Fruit fly (Drosophila melanogaster) whole organism, embryonic: ENCODE measurements around the gene Urm1.

Experiments
- Bdp1 ChIP-seq: fragments of 200-800 bp; sonication (Bioruptor generic); optimal IDR thresholded peaks from 3 replicates; lab custom pipeline; 2016; ENCODE audit warnings: missing biosample characterization, missing genetic modification characterization
- CG1024 ChIP-seq: fragments of 200-800 bp; sonication (Bioruptor generic); IDR thresholded peaks from 2 replicates; pipeline ENCODE4 v1.3.6; 2022; ENCODE audit warnings: missing biosample characterization, missing genetic modification characterization
- CG10366 ChIP-seq: fragments of 200-800 bp; sonication (Bioruptor generic); IDR thresholded peaks from 2 replicates; pipeline ENCODE4 v1.3.6; 2022; ENCODE audit warnings: missing biosample characterization, missing genetic modification characterization
- CG11247 ChIP-seq: fragments of 200-800 bp; sonication (Bioruptor generic); IDR thresholded peaks from 2 replicates; pipeline ENCODE4 v1.3.6; 2022; ENCODE audit warnings: missing biosample characterization, missing genetic modification characterization
- CG12219 ChIP-seq: fragments of 200-800 bp; sonication (Bioruptor generic); optimal IDR thresholded peaks from 3 replicates; lab custom pipeline; 2018; ENCODE audit warnings: missing biosample characterization, mild to moderate bottlenecking, missing genetic modification characterization
- CG12391 ChIP-seq: fragments of 200-800 bp; sonication (Bioruptor generic); optimal IDR thresholded peaks from 3 replicates; lab custom pipeline; 2018; ENCODE audit warnings: missing biosample characterization, mild to moderate bottlenecking, missing genetic modification characterization, moderate library complexity
- CG13624 ChIP-seq: fragments of 200-800 bp; sonication (Bioruptor generic); optimal IDR thresholded peaks from 2 replicates; lab custom pipeline; 2016; ENCODE audit warnings: missing biosample characterization, missing genetic modification characterization
- CG17186 ChIP-seq: fragments of 200-800 bp; sonication (Bioruptor generic); optimal IDR thresholded peaks from 3 replicates; lab custom pipeline; 2017; ENCODE audit warnings: missing biosample characterization, missing genetic modification reagents, missing genetic modification characterization
- CG17385 ChIP-seq: fragments of 200-800 bp; sonication (Bioruptor generic); optimal IDR thresholded peaks from 3 replicates; lab custom pipeline; 2018; ENCODE audit warnings: missing biosample characterization, mild to moderate bottlenecking, missing genetic modification characterization
- CG2678 ChIP-seq: fragments of 200-800 bp; sonication (Bioruptor generic); optimal IDR thresholded peaks from 3 replicates; lab custom pipeline; 2019; ENCODE audit warnings: missing biosample characterization, mild to moderate bottlenecking, missing genetic modification characterization, moderate library complexity
- CG30403 ChIP-seq: fragments of 200-800 bp; sonication (Bioruptor generic); optimal IDR thresholded peaks from 3 replicates; lab custom pipeline; 2016; ENCODE audit warnings: missing biosample characterization, missing genetic modification characterization
- CG3995 ChIP-seq: fragments of 200-800 bp; sonication (Bioruptor generic); optimal IDR thresholded peaks from 3 replicates; lab custom pipeline; 2016; ENCODE audit warnings: missing biosample characterization, missing genetic modification characterization
- CG4854 ChIP-seq: fragments of 200-800 bp; sonication (Bioruptor generic); optimal IDR thresholded peaks from 2 replicates; lab custom pipeline; 2016; ENCODE audit warnings: missing biosample characterization, missing genetic modification characterization, inconsistent platforms
- CG6854 ChIP-seq: fragments of 200-800 bp; sonication (Bioruptor generic); optimal IDR thresholded peaks from 3 replicates; lab custom pipeline; 2017; ENCODE audit warnings: missing biosample characterization, mild to moderate bottlenecking, missing genetic modification characterization
- CG7839 ChIP-seq: fragments of 200-800 bp; sonication (Bioruptor generic); optimal IDR thresholded peaks from 3 replicates; lab custom pipeline; 2018; ENCODE audit warnings: missing biosample characterization, mild to moderate bottlenecking, missing genetic modification characterization, moderate library complexity
- Dip3 ChIP-seq: fragments of 200-800 bp; sonication (Bioruptor generic); optimal IDR thresholded peaks from 3 replicates; lab custom pipeline; 2016; ENCODE audit warnings: missing biosample characterization, missing genetic modification characterization
- Fer3 ChIP-seq: fragments of 200-800 bp; sonication (Bioruptor generic); optimal IDR thresholded peaks from 2 replicates; lab custom pipeline; 2018; ENCODE audit warnings: missing biosample characterization, mild to moderate bottlenecking, missing genetic modification characterization, moderate library complexity
- HHEX ChIP-seq: fragments of 200-800 bp; sonication (Bioruptor generic); optimal IDR thresholded peaks from 3 replicates; lab custom pipeline; 2017; ENCODE audit warnings: missing biosample characterization, mild to moderate bottlenecking, missing genetic modification characterization, missing genetic modification reagents
- Kr ChIP-seq: fragments of 200-800 bp; sonication (Bioruptor generic); optimal IDR thresholded peaks from 2 replicates; lab custom pipeline; 2017; ENCODE audit warnings: missing biosample characterization, mild to moderate bottlenecking, missing genetic modification characterization
- Pdp1 ChIP-seq, 2 experiments: fragments of 200-800 bp; sonication (Bioruptor generic); optimal IDR thresholded peaks; 3 replicates each; lab custom pipeline; 2016; ENCODE audit warnings: missing biosample characterization in 2 of 2, missing genetic modification characterization in 2 of 2, mild to moderate bottlenecking in 1 of 2, moderate library complexity in 1 of 2
- Ravus ChIP-seq: fragments of 200-800 bp; sonication (Bioruptor generic); IDR thresholded peaks from 2 replicates; pipeline ENCODE4 v1.3.6; 2022; ENCODE audit warnings: missing biosample characterization, missing genetic modification characterization
- ab ChIP-seq: fragments of 200-800 bp; sonication (Bioruptor generic); optimal IDR thresholded peaks from 2 replicates; lab custom pipeline; 2016; ENCODE audit warnings: missing biosample characterization, missing genetic modification characterization
- ase ChIP-seq: fragments of 200-800 bp; sonication (Bioruptor generic); IDR thresholded peaks from 3 replicates; pipeline ENCODE4 v1.3.6; 2022; ENCODE audit warnings: missing biosample characterization, missing genetic modification characterization
- crol ChIP-seq: fragments of 200-800 bp; sonication (Bioruptor generic); IDR thresholded peaks from 2 replicates; pipeline ENCODE4 v1.3.6; 2022; ENCODE audit warnings: missing biosample characterization, missing genetic modification characterization
- cwo ChIP-seq: fragments of 200-800 bp; sonication (Bioruptor generic); optimal IDR thresholded peaks from 3 replicates; lab custom pipeline; 2017; ENCODE audit warnings: missing biosample characterization, missing genetic modification characterization, mild to moderate bottlenecking, moderate library complexity, missing genetic modification reagents
- eve ChIP-seq, 2 experiments: fragments of >200 bp; optimal IDR thresholded peaks; 2 replicates each; lab custom pipeline; 2017; ENCODE audit warnings: missing biosample characterization in 2 of 2, missing genetic modification characterization in 2 of 2
- fd96Cb ChIP-seq: fragments of 200-800 bp; sonication (Bioruptor generic); optimal IDR thresholded peaks from 2 replicates; lab custom pipeline; 2018; ENCODE audit warnings: missing biosample characterization, mild to moderate bottlenecking, missing genetic modification characterization, moderate library complexity
- gce ChIP-seq: fragments of 200-800 bp; sonication (Bioruptor generic); IDR thresholded peaks from 3 replicates; pipeline ENCODE4 v1.3.6; 2022; ENCODE audit warnings: missing biosample characterization, missing genetic modification characterization
- gem ChIP-seq: fragments of 200-800 bp; sonication (Bioruptor generic); optimal IDR thresholded peaks from 2 replicates; lab custom pipeline; 2019; ENCODE audit warnings: missing biosample characterization, mild to moderate bottlenecking, missing genetic modification characterization, moderate library complexity
- grau ChIP-seq: fragments of 200-800 bp; optimal IDR thresholded peaks from 3 replicates; lab custom pipeline; 2019; ENCODE audit warnings: missing biosample characterization, mild to moderate bottlenecking, missing genetic modification characterization, moderate library complexity
- gsb-n ChIP-seq: fragments of 200-800 bp; sonication (Bioruptor generic); optimal IDR thresholded peaks from 3 replicates; lab custom pipeline; 2018; ENCODE audit warnings: missing biosample characterization, mild to moderate bottlenecking, missing genetic modification characterization
- hb ChIP-seq: fragments of 200-800 bp; sonication (Bioruptor generic); IDR thresholded peaks from 3 replicates; pipeline ENCODE4 v1.3.6; 2022; ENCODE audit warnings: missing biosample characterization, missing genetic modification characterization; ENCODE audit not compliant: partially characterized antibody
- hbn ChIP-seq: fragments of 200-800 bp; sonication (Bioruptor generic); IDR thresholded peaks from 2 replicates; pipeline ENCODE4 v1.3.6; 2022; ENCODE audit warnings: missing biosample characterization, missing genetic modification characterization; ENCODE audit not compliant: partially characterized antibody
- lab ChIP-seq: fragments of 200-800 bp; sonication (Bioruptor generic); optimal IDR thresholded peaks from 3 replicates; lab custom pipeline; 2017; ENCODE audit warnings: missing biosample characterization, missing genetic modification characterization, mild to moderate bottlenecking, moderate library complexity, missing genetic modification reagents
- nau ChIP-seq: fragments of 200-800 bp; sonication (Bioruptor generic); optimal IDR thresholded peaks from 3 replicates; lab custom pipeline; 2017; ENCODE audit warnings: missing biosample characterization, mild to moderate bottlenecking, missing genetic modification characterization, missing genetic modification reagents
- psq ChIP-seq: fragments of 200-800 bp; sonication (Bioruptor generic); optimal IDR thresholded peaks from 2 replicates; lab custom pipeline; 2017; ENCODE audit warnings: missing biosample characterization, missing genetic modification characterization
- pum ChIP-seq: fragments of 200-800 bp; sonication (Bioruptor generic); optimal IDR thresholded peaks from 2 replicates; lab custom pipeline; 2016; ENCODE audit warnings: missing biosample characterization, missing genetic modification characterization
- rib ChIP-seq: fragments of 200-800 bp; sonication (Bioruptor generic); IDR thresholded peaks from 2 replicates; pipeline ENCODE4 v1.3.6; 2022; ENCODE audit warnings: missing biosample characterization, missing genetic modification characterization
- sc ChIP-seq, 3 experiments: fragments of >200 bp in 2 of 3; fragments of 200-800 bp in 1 of 3; sonication (Bioruptor generic) in 1 of 3; optimal IDR thresholded peaks; 2 replicates in 2 of 3; 3 replicates in 1 of 3; lab custom pipeline; 2017; ENCODE audit warnings: mild to moderate bottlenecking in 1 of 3, missing biosample characterization in 1 of 3, missing genetic modification characterization in 1 of 3, missing genetic modification reagents in 1 of 3
- sens-2 ChIP-seq: fragments of 200-800 bp; sonication (Bioruptor generic); IDR thresholded peaks from 2 replicates; pipeline ENCODE4 v1.3.6; 2022; ENCODE audit warnings: missing biosample characterization, missing genetic modification characterization
- sima ChIP-seq: fragments of 200-800 bp; sonication (Bioruptor generic); optimal IDR thresholded peaks from 2 replicates; lab custom pipeline; 2016; ENCODE audit warnings: missing biosample characterization, missing genetic modification characterization
- ttk ChIP-seq: fragments of 200-800 bp; sonication (Bioruptor generic); IDR thresholded peaks from 2 replicates; pipeline ENCODE4 v2.1.2; 2022; ENCODE audit warnings: missing biosample characterization, missing genetic modification characterization

The Urm1 gene

DNA sequence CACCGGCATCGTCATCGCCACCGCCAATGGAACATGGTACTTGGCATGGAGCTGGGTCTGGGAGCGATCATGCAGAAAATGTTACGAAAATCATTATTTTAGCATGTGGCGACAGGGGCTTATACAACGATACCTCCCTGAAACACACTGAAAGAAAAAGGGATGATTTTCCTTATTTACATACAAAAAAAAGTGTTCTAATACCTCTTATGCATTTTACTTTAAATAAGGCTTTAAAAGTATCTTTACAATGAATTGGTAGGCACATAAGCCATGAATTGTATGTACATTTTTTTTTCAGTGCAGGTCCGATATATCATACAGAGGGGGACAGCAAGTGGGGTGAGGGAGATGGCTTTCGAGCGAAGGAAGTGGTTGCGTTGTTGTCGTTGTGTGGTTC, 26.0 kb downstream of the Urm1 start (continued):
- TF ChIP-seq hbn (GFP tag; lab: Robert Waterston, UW) (no peak), sc (optimal IDR thresholded peaks at IDR 0.05; lab: Kevin White, UChicago) (no peak), sc (GFP tag; optimal IDR thresholded peaks at IDR 0.05; lab: Kevin White, UChicago) (no peak), CG13624 (GFP tag; lab: Kevin White, UChicago) (peak; percentile 8), cwo (GFP tag; lab: Kevin White, UChicago) (peak; percentile 29), CG6854 (GFP tag; lab: Kevin White, UChicago) (no peak), pum (peak; percentile 27), ab (no peak), eve (GFP tag; optimal IDR thresholded peaks at IDR 0.05; lab: Kevin White, UChicago) (peak in 1 of 2 experiments; percentile 44), sens-2 (no peak), gem (tag; lab: Kevin White, UChicago) (peak; percentile 72), CG2678 (peak; percentile 65), CG3995 (GFP tag; lab: Kevin White, UChicago) (no peak), gsb-n (tag; lab: Kevin White, UChicago) (peak; percentile 17), ase (0 out of 3 replicates have a peak, but pooled peaks have one; percentile 42), Ravus (GFP tag; lab: Robert Waterston, UW) (no peak), CG4854 (GFP tag; lab: Kevin White, UChicago) (no peak), CG10366 (GFP tag; lab: Robert Waterston, UW) (peak; percentile 47), CG7839 (peak; percentile 56), CG30403 (GFP tag; lab: Kevin White, UChicago) (peak; percentile 38), Fer3 (peak; percentile 17), CG17186 (GFP tag; lab: Kevin White, UChicago) (no peak), hb (GFP tag; lab: Robert Waterston, UW) (no peak), sima (GFP tag; lab: Kevin White, UChicago) (no peak), CG12219 (peak; percentile 17), rib (GFP tag; lab: Robert Waterston, UW) (no peak), Dip3 (peak; percentile 4), nau (GFP tag; lab: Kevin White, UChicago) (no peak), lab (GFP tag; lab: Kevin White, UChicago) (peak; percentile 45), Bdp1 (no peak), CG11247 (GFP tag; lab: Robert Waterston, UW) (no peak), psq (GFP tag; lab: Kevin White, UChicago) (no peak), HHEX (GFP tag; lab: Kevin White, UChicago) (peak; percentile 23), CG12391 (peak; percentile 51), CG1024 (GFP tag; lab: Robert Waterston, UW) (no peak), Kr (GFP tag; lab: Kevin White, UChicago) (no peak), Pdp1 (GFP tag; optimal IDR thresholded peaks at IDR 0.05; lab: Kevin White, UChicago) (peak; percentile 39 to 65), CG17385 (peak; percentile 25), ttk (GFP tag; lab: Robert Waterston, UW) (peak; percentile 42; the same call in 1 of the 2 replicates), crol (GFP tag; lab: Robert Waterston, UW) (no peak), fd96Cb (tag; lab: Kevin White, UChicago) (peak; percentile 43), grau (peak; percentile 35), gce (GFP tag; lab: Robert Waterston, UW) (peak; percentile 32; the same call in 1 of the 3 replicates)
